Worm (Caenorhabditis elegans) whole organism, L2 larva: ENCODE measurements around the gene sru-26.

Experiments
- R02D3.7 ChIP-seq: fragments of 150-350 bp; optimal IDR thresholded peaks from 2 replicates; lab custom pipeline; 2014; ENCODE audit warnings: missing biosample characterization, missing genetic modification characterization
- ama-1 ChIP-seq: fragments of 150-350 bp; optimal IDR thresholded peaks from 2 replicates; lab custom pipeline; 2018; ENCODE audit warnings: inconsistent platforms
- ceh-82 ChIP-seq: fragments of 150-350 bp; optimal IDR thresholded peaks from 2 replicates; lab custom pipeline; 2014; ENCODE audit warnings: missing biosample characterization, missing genetic modification characterization
- mbf-1 ChIP-seq: sonication (generic microtip); optimal IDR thresholded peaks from 2 replicates; lab custom pipeline; 2017; ENCODE audit warnings: missing biosample characterization, missing genetic modification characterization
- nhr-10 ChIP-seq: sonication (generic microtip); optimal IDR thresholded peaks from 2 replicates; lab custom pipeline; 2017; ENCODE audit warnings: missing biosample characterization, missing genetic modification characterization
- nhr-25 ChIP-seq: fragments of 150-350 bp; sonication (generic microtip); optimal IDR thresholded peaks from 3 replicates; lab custom pipeline; 2014; ENCODE audit warnings: missing biosample characterization, missing genetic modification characterization
- skn-1 ChIP-seq: sonication (generic microtip); optimal IDR thresholded peaks from 2 replicates; lab custom pipeline; 2017; ENCODE audit warnings: missing biosample characterization, missing genetic modification characterization
- snpc-4 ChIP-seq: fragments of 150-350 bp; optimal IDR thresholded peaks from 2 replicates; lab custom pipeline; 2014; ENCODE audit warnings: missing biosample characterization, missing genetic modification characterization
- unc-62 ChIP-seq: fragments of 150-350 bp; optimal IDR thresholded peaks from 2 replicates; lab custom pipeline; 2014; ENCODE audit warnings: missing biosample characterization, missing genetic modification reagents, missing genetic modification characterization

ce11 chrIV:12495196-12495595 is 7.9 kb downstream of the sru-26 start, which contains the start of gene sru-20:
- TF ChIP-seq unc-62 (GFP tag; lab: Kevin White, UChicago) (no peak), ama-1 (lab: Kevin White, UChicago) (no peak), snpc-4 (tag; lab: Kevin White, UChicago) (no peak), R02D3.7 (tag; lab: Kevin White, UChicago) (no peak), nhr-10 (tag; lab: Kevin White, UChicago) (no peak), ceh-82 (tag; lab: Kevin White, UChicago) (no peak), nhr-25 (tag; lab: Kevin White, UChicago) (no peak), mbf-1 (tag; lab: Kevin White, UChicago) (no peak), skn-1 (tag; lab: Kevin White, UChicago) (no peak)
